Fruit fly (Drosophila melanogaster): Measurements from ENCODE around the gene hth.

Gene hth

DNA sequence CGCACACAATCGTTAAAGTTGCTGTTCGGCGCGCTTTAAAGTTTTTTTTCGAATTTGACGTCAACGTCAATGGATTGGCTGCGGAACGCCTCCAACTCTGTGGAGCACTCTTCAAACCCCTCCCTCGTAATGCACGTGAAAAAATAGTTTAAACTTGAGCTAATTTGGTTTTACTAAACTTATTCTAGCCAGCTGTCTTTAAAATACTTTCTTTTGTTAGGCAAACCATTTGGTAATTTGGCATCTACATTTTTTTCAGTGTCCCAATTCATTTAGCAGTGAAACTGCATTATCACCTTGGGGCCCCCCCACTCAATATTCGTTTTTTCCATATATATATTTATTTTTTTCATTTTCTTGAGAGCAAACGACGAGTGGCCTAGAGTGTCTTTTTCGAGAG, 78.8 kb downstream of the hth start (continued):
- peak; percentile 22 for TF ChIP-seq CG15514 (GFP tag; optimal IDR thresholded peaks at IDR 0.05)
- peak; percentile 83 for TF ChIP-seq Med (GFP tag)
- TF ChIP-seq CG17802 (tag; optimal IDR thresholded peaks at IDR 0.05): no peak
- peak; percentile 39 for TF ChIP-seq CG4707 (GFP tag; optimal IDR thresholded peaks at IDR 0.05)
- no peak for TF ChIP-seq CG2116 (GFP tag; optimal IDR thresholded peaks at IDR 0.05)
- TF ChIP-seq CG11504 (tag; optimal IDR thresholded peaks at IDR 0.05): peak; percentile 74
- no peak for TF ChIP-seq CG10543 (GFP tag; optimal IDR thresholded peaks at IDR 0.05)
- peak; percentile 22 for TF ChIP-seq trh (GFP tag; optimal IDR thresholded peaks at IDR 0.05)
- TF ChIP-seq lola (GFP tag; optimal IDR thresholded peaks at IDR 0.05): peak in 1 of 3 experiments; percentile 1
- peak; percentile 8 for TF ChIP-seq CG7928 (GFP tag; optimal IDR thresholded peaks at IDR 0.05)
- peak; percentile 46 for TF ChIP-seq Vsx1 (GFP tag; optimal IDR thresholded peaks at IDR 0.05)
- TF ChIP-seq GATAe (GFP tag; conservative IDR thresholded peaks at IDR 0.05): peak; percentile 20; the same call in 1 of the 2 replicates
- peak; percentile 14 for TF ChIP-seq CG8944 (GFP tag; optimal IDR thresholded peaks at IDR 0.05)
- peak; percentile 6 for TF ChIP-seq ab (GFP tag; optimal IDR thresholded peaks at IDR 0.05)
- peak; percentile 55; the same call in 1 of the 2 replicates for TF ChIP-seq peb (GFP tag; IDR thresholded peaks at IDR 0.05)
- TF ChIP-seq Chrac-16 (GFP tag; optimal IDR thresholded peaks at IDR 0.05): peak; percentile 11
- peak; percentile 47 for TF ChIP-seq Camta (GFP tag; optimal IDR thresholded peaks at IDR 0.05)
- peak; percentile 65 for TF ChIP-seq Atf6 (GFP tag; IDR thresholded peaks at IDR 0.05)
- TF ChIP-seq ssp (GFP tag; IDR thresholded peaks at IDR 0.05): peak; percentile 68; the same call in 1 of the 2 replicates
- TF ChIP-seq CG6272 (GFP tag; IDR thresholded peaks at IDR 0.05): peak; percentile 29; the same call in 1 of the 2 replicates
- TF ChIP-seq gem (tag; optimal IDR thresholded peaks at IDR 0.05): peak; percentile 77
- peak; percentile 63 for TF ChIP-seq CG15269 (tag; optimal IDR thresholded peaks at IDR 0.05)
- TF ChIP-seq CG10321 (GFP tag; IDR thresholded peaks at IDR 0.05): 0 out of 2 replicates have a peak, but pooled peaks have one; percentile 38
- TF ChIP-seq CG1647 (GFP tag; optimal IDR thresholded peaks at IDR 0.05): peak; percentile 43
- TF ChIP-seq yki (optimal IDR thresholded peaks at IDR 0.05): no peak
- peak; percentile 77 for TF ChIP-seq CG10366 (GFP tag; IDR thresholded peaks at IDR 0.05)
- TF ChIP-seq her (GFP tag; optimal IDR thresholded peaks at IDR 0.05): peak; percentile 4
- peak; percentile 60 for TF ChIP-seq ewg (GFP tag; optimal IDR thresholded peaks at IDR 0.05)
- TF ChIP-seq MESR4 (GFP tag; optimal IDR thresholded peaks at IDR 0.05): no peak
- peak; percentile 56; the same call in 1 of the 3 replicates for TF ChIP-seq Optix (GFP tag; IDR thresholded peaks at IDR 0.05)
- peak; percentile 71 for TF ChIP-seq ase (GFP tag; IDR thresholded peaks at IDR 0.05)
- peak; percentile 71 for TF ChIP-seq ATbp (GFP tag; optimal IDR thresholded peaks at IDR 0.05)
- TF ChIP-seq rib (GFP tag; IDR thresholded peaks at IDR 0.05): no peak
- TF ChIP-seq Abd-B (GFP tag; optimal IDR thresholded peaks at IDR 0.05): peak; percentile 33
- peak; percentile 67 for TF ChIP-seq Oli (tag; optimal IDR thresholded peaks at IDR 0.05)
- 0 out of 2 replicates have a peak, but pooled peaks have one; percentile 11 for TF ChIP-seq sens-2 (GFP tag; IDR thresholded peaks at IDR 0.05)
- TF ChIP-seq CG6254 (GFP tag; optimal IDR thresholded peaks at IDR 0.05): peak; percentile 51
- TF ChIP-seq mld (GFP tag; IDR thresholded peaks at IDR 0.05; ENCODE audit: partially characterized antibody): no peak
- TF ChIP-seq ERR (GFP tag; optimal IDR thresholded peaks at IDR 0.05): peak; percentile 19
- TF ChIP-seq Bteb2 (GFP tag; optimal IDR thresholded peaks at IDR 0.05): no peak
- TF ChIP-seq gcm2 (GFP tag; optimal IDR thresholded peaks at IDR 0.05): peak; percentile 15
- peak; percentile 65 for TF ChIP-seq Hsf (GFP tag; optimal IDR thresholded peaks at IDR 0.05)
- peak; percentile 24 for TF ChIP-seq caup (GFP tag; optimal IDR thresholded peaks at IDR 0.05; ENCODE audit: severe bottlenecking)
- TF ChIP-seq D19A (tag; optimal IDR thresholded peaks at IDR 0.05): peak; percentile 62
- peak; percentile 34 for TF ChIP-seq CG16863 (GFP tag; optimal IDR thresholded peaks at IDR 0.05)
- no peak for TF ChIP-seq hkb (optimal IDR thresholded peaks at IDR 0.05)
- peak; percentile 89 for TF ChIP-seq hkb (GFP tag; IDR thresholded peaks at IDR 0.05)
- TF ChIP-seq CG32772 (GFP tag; IDR thresholded peaks at IDR 0.05): peak; percentile 69
- TF ChIP-seq Spps (tag; optimal IDR thresholded peaks at IDR 0.05): no peak
- TF ChIP-seq zf30C (GFP tag; optimal IDR thresholded peaks at IDR 0.05): peak; percentile 17
- peak; percentile 64 for TF ChIP-seq CG30403 (GFP tag; optimal IDR thresholded peaks at IDR 0.05)

Data from whole organism, embryonic.